Worm (Caenorhabditis elegans) whole organism, L4 larva: ENCODE measurements around the gene dpy-30.

Experiments
- Y75B8A.6 ChIP-seq: fragments of 200-800 bp; sonication (Bioruptor generic); IDR thresholded peaks from 2 replicates; pipeline ENCODE4 v1.3.6; 2022; ENCODE audit warnings: missing genetic modification reagents, missing genetic modification characterization, missing compliant biosample characterization
- snpc-1.2 ChIP-seq: fragments of 200-800 bp; sonication (Bioruptor generic); IDR thresholded peaks from 2 replicates; pipeline ENCODE4 v1.3.6; 2022; ENCODE audit warnings: missing genetic modification reagents, missing genetic modification characterization, missing compliant biosample characterization
- zip-2 ChIP-seq: fragments of 150-350 bp; optimal IDR thresholded peaks from 2 replicates; lab custom pipeline; 2014; ENCODE audit warnings: missing biosample characterization, missing genetic modification characterization

DNA sequence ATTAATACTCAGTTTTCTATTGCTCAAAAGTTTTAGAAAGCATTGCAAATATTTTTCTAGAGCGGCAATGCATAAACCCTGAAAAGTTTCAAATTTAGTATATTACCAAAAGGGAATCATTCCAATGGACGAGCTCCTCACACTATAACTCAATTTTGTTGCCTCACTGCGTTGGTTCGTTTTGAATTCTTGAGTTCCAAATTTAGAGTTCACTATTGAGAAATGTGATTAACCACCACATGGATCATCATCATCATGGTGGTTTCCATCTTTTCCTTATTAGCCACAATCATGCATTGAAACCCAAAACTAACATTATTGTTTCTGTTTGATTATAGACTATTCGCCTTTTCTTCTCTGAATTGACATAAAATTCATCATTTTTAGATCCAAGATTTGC lies 18.6 kb downstream of the dpy-30 start:
- TF ChIP-seq Y75B8A.6 (GFP tag; lab: Robert Waterston, UW), result no peak
- TF ChIP-seq snpc-1.2, result no peak
- no peak for TF ChIP-seq zip-2 (tag; lab: Kevin White, UChicago)
